Worm (Caenorhabditis elegans) whole organism, dauer: ENCODE measurements around the gene sphr-1.

Source experiments
- unc-62 ChIP-seq: sonication (generic microtip); optimal IDR thresholded peaks from 2 replicates; lab custom pipeline; 2017; ENCODE audit warnings: missing biosample characterization, missing genetic modification reagents, missing genetic modification characterization

sphr-1 gene

ce11 chrV:9217158-9217557 is 25.7 kb downstream of the sphr-1 start, which contains the start of gene pacs-1:
TSS of gene pacs-1 (minus strand) at chrV:9217258.
- TF ChIP-seq unc-62 (GFP tag; lab: Kevin White, UChicago), result no peak

- no peak for TF ChIP-seq unc-62 (GFP tag; lab: Kevin White, UChicago)
Observed at ce11 chrV:9218214-9218613, 26.8 kb downstream of the sphr-1 start.

- TF ChIP-seq unc-62 (GFP tag; lab: Kevin White, UChicago), result no peak
Observed at ce11 chrV:9218655-9219389, 27.4 kb downstream of the sphr-1 start.

- no peak for TF ChIP-seq unc-62 (GFP tag; lab: Kevin White, UChicago)
Observed at ce11 chrV:9219390-9219733, 28.0 kb downstream of the sphr-1 start.

ce11 chrV:9220444-9220843 is 29.0 kb downstream of the sphr-1 start:
- no peak for TF ChIP-seq unc-62 (GFP tag; lab: Kevin White, UChicago)

- TF ChIP-seq unc-62 (GFP tag; lab: Kevin White, UChicago), result no peak
Observed at ce11 chrV:9221566-9221965, 30.2 kb downstream of the sphr-1 start, which contains the start of gene grd-6. TSS of gene grd-6 (plus strand) at chrV:9221866.

DNA sequence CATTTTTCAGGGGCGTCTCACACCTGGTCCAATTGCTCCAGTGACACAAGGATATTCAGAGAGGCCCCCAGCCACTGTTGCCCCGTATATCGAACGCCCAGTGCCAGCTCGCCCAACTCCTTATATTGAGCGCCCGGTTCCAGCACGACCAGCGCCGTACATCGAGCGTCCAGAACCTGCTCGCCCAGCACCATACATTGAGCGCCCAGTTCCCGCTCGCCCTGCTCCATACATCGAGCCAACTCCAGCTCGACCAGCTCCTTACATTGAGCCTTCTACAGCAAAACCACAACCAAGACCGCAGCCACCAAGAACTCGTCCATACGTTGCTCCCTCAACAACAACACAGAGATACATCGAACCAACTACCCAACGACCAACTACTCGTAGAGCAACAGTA is 31.4 kb downstream of the sphr-1 start:
- no peak for TF ChIP-seq unc-62 (GFP tag; lab: Kevin White, UChicago)

- TF ChIP-seq unc-62 (GFP tag; lab: Kevin White, UChicago), result no peak
Observed at ce11 chrV:9224377-9224776, 33.0 kb downstream of the sphr-1 start.

ce11 chrV:9224981-9225380 is 33.6 kb downstream of the sphr-1 start:
- no peak for TF ChIP-seq unc-62 (GFP tag; lab: Kevin White, UChicago)

DNA sequence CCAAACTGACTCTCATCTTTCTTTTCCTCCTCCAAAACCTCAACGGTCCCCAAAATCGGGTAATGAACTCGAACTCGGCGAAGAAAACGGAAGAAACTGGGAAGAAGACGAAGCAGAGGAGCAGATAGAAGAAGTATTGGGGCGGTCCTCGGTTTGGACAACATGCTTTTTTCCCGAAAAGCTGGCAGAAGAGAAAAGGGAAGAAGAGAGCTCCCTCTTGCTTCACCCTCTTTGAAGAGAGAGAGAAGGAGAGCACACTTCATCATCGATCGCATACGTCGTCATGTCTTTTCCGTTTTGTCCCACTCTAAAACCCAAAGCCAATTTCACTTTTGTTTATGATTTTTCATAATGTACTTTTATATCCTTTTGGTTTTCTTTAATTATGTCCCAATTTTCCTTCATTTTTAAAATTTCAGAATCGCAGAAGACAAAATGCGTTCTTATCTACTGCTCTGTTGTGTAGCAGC is 34.3 kb downstream of the sphr-1 start, which contains the start of gene F07C3.2:
Gene F07C3.2, plus strand, starts transcription at position 420 of the 470 bp plus-strand sequence.
- TF ChIP-seq unc-62 (GFP tag; lab: Kevin White, UChicago), result no peak

- no peak for TF ChIP-seq unc-62 (GFP tag; lab: Kevin White, UChicago)
Observed at ce11 chrV:9232296-9232695, 40.9 kb downstream of the sphr-1 start, which contains the start of gene F07C3.3. TSS of gene F07C3.3 (minus strand) at chrV:9232396.

ce11 chrV:9243171-9243996 is 52.0 kb downstream of the sphr-1 start, which contains the start of gene glo-4:
TSS of gene glo-4 (minus strand) at chrV:9243221.
- TF ChIP-seq unc-62 (GFP tag; lab: Kevin White, UChicago), result no peak
